Worm (Caenorhabditis elegans) whole organism, mixed stage, embryonic: Measurements from ENCODE around the gene F19B6.3.

Experiments used
- M03D4.4 ChIP-seq: sonication (generic microtip); optimal IDR thresholded peaks from 2 replicates; lab custom pipeline; 2017; ENCODE audit warnings: mild to moderate bottlenecking, missing genetic modification characterization, missing compliant biosample characterization
- bed-3 ChIP-seq: fragments of 200-800 bp; sonication (Bioruptor generic); optimal IDR thresholded peaks from 3 replicates; lab custom pipeline; 2018; ENCODE audit warnings: mild to moderate bottlenecking, missing genetic modification characterization, moderate library complexity, missing compliant biosample characterization
- ceh-43 ChIP-seq: fragments of 200-800 bp; sonication (Bioruptor generic); optimal IDR thresholded peaks from 2 replicates; lab custom pipeline; 2018; ENCODE audit warnings: mild to moderate bottlenecking, missing genetic modification characterization, moderate library complexity, missing compliant biosample characterization
- ceh-83 ChIP-seq: fragments of 200-800 bp; sonication (Bioruptor generic); optimal IDR thresholded peaks from 2 replicates; lab custom pipeline; 2018; ENCODE audit warnings: mild to moderate bottlenecking, missing genetic modification characterization, missing compliant biosample characterization
- ces-1 ChIP-seq: fragments of 150-350 bp; optimal IDR thresholded peaks from 2 replicates; lab custom pipeline; 2014; ENCODE audit warnings: missing biosample characterization, missing genetic modification reagents, missing genetic modification characterization
- cnd-1 ChIP-seq: fragments of 200-800 bp; sonication (Bioruptor generic); optimal IDR thresholded peaks from 2 replicates; lab custom pipeline; 2018; ENCODE audit warnings: mild to moderate bottlenecking, missing genetic modification characterization, missing compliant biosample characterization
- drap-1 ChIP-seq: fragments of 200-800 bp; sonication (Bioruptor generic); optimal IDR thresholded peaks from 3 replicates; lab custom pipeline; 2018; ENCODE audit warnings: mild to moderate bottlenecking, missing genetic modification characterization, missing compliant biosample characterization
- elt-3 ChIP-seq: fragments of 150-350 bp; optimal IDR thresholded peaks from 2 replicates; lab custom pipeline; 2014; ENCODE audit warnings: missing biosample characterization, missing genetic modification characterization
- ham-2 ChIP-seq: fragments of 200-800 bp; sonication (Bioruptor generic); optimal IDR thresholded peaks from 2 replicates; lab custom pipeline; 2018; ENCODE audit warnings: mild to moderate bottlenecking, missing genetic modification characterization, missing compliant biosample characterization
- hlh-1 ChIP-seq: fragments of 150-350 bp; optimal IDR thresholded peaks from 2 replicates; lab custom pipeline; 2014; ENCODE audit warnings: missing biosample characterization, missing genetic modification reagents, missing genetic modification characterization
- lin-32 ChIP-seq: fragments of 200-800 bp; sonication (Bioruptor generic); optimal IDR thresholded peaks from 2 replicates; lab custom pipeline; 2018; ENCODE audit warnings: mild to moderate bottlenecking, missing genetic modification characterization, missing compliant biosample characterization
- lsy-2 ChIP-seq: fragments of 150-350 bp; optimal IDR thresholded peaks from 2 replicates; lab custom pipeline; 2014; ENCODE audit warnings: missing biosample characterization, missing genetic modification characterization
- mab-5 ChIP-seq: fragments of 150-350 bp; optimal IDR thresholded peaks from 2 replicates; lab custom pipeline; 2014; ENCODE audit warnings: missing biosample characterization, missing genetic modification characterization
- mep-1 ChIP-seq: fragments of 150-350 bp; optimal IDR thresholded peaks from 2 replicates; lab custom pipeline; 2017; ENCODE audit warnings: missing biosample characterization, missing genetic modification reagents, missing genetic modification characterization, inconsistent platforms
- mls-2 ChIP-seq: sonication (generic microtip); optimal IDR thresholded peaks from 2 replicates; lab custom pipeline; 2016; ENCODE audit warnings: mild to moderate bottlenecking, missing genetic modification characterization, moderate library complexity, missing compliant biosample characterization
- nhr-2 ChIP-seq: fragments of 150-350 bp; optimal IDR thresholded peaks from 2 replicates; lab custom pipeline; 2014; ENCODE audit warnings: missing biosample characterization, missing genetic modification characterization
- nhr-237 ChIP-seq: fragments of 150-350 bp; optimal IDR thresholded peaks from 2 replicates; lab custom pipeline; 2014; ENCODE audit warnings: missing biosample characterization, missing genetic modification characterization
- nhr-28 ChIP-seq: fragments of 150-350 bp; optimal IDR thresholded peaks from 2 replicates; lab custom pipeline; 2014; ENCODE audit warnings: missing biosample characterization, missing genetic modification characterization
- nhr-76 ChIP-seq: sonication (generic microtip); optimal IDR thresholded peaks from 2 replicates; lab custom pipeline; 2017; ENCODE audit warnings: missing biosample characterization, missing genetic modification characterization
- pha-4 ChIP-seq: fragments of 150-350 bp; optimal IDR thresholded peaks from 2 replicates; lab custom pipeline; 2018; ENCODE audit warnings: missing biosample characterization, missing genetic modification reagents, missing genetic modification characterization
- sem-2 ChIP-seq: fragments of 200-800 bp; sonication (Bioruptor generic); optimal IDR thresholded peaks from 2 replicates; lab custom pipeline; 2018; ENCODE audit warnings: mild to moderate bottlenecking, missing genetic modification characterization, missing compliant biosample characterization
- snpc-4 ChIP-seq: fragments of 150-350 bp; optimal IDR thresholded peaks from 2 replicates; lab custom pipeline; 2014; ENCODE audit warnings: missing biosample characterization, missing genetic modification characterization
- tbx-8 ChIP-seq: fragments of 200-800 bp; sonication (Bioruptor generic); optimal IDR thresholded peaks from 2 replicates; lab custom pipeline; 2018; ENCODE audit warnings: mild to moderate bottlenecking, missing genetic modification characterization, moderate library complexity, missing compliant biosample characterization
- unc-120 ChIP-seq: sonication (generic microtip); optimal IDR thresholded peaks from 2 replicates; lab custom pipeline; 2017; ENCODE audit warnings: missing genetic modification characterization, missing compliant biosample characterization; ENCODE audit not compliant: poor library complexity, severe bottlenecking
- unc-39 ChIP-seq: fragments of 150-350 bp; optimal IDR thresholded peaks from 2 replicates; lab custom pipeline; 2014; ENCODE audit warnings: missing biosample characterization, missing genetic modification characterization
- unc-62 ChIP-seq: fragments of 150-350 bp; optimal IDR thresholded peaks from 2 replicates; lab custom pipeline; 2014; ENCODE audit warnings: missing biosample characterization, missing genetic modification reagents, missing genetic modification characterization
- ztf-11 ChIP-seq: fragments of 150-350 bp; optimal IDR thresholded peaks from 2 replicates; lab custom pipeline; 2014; ENCODE audit warnings: missing biosample characterization, missing genetic modification characterization

F19B6.3 gene

ce11 chrIV:12304750-12305149 is 22.3 kb upstream of the F19B6.3 start:
- TF ChIP-seq lin-32 (GFP tag; lab: Kevin White, UChicago): no peak
- no peak for TF ChIP-seq mls-2 (tag; lab: Kevin White, UChicago)
- TF ChIP-seq tbx-8 (GFP tag; lab: Kevin White, UChicago): no peak
- no peak for TF ChIP-seq mab-5 (tag; lab: Kevin White, UChicago)
- TF ChIP-seq, all 35 proteins: peak for 0

ce11 chrIV:12305956-12306355 is 21.1 kb upstream of the F19B6.3 start:
- no peak for TF ChIP-seq ceh-83 (GFP tag; lab: Kevin White, UChicago)
- no peak for TF ChIP-seq nhr-2
- no peak for TF ChIP-seq sem-2 (GFP tag; lab: Kevin White, UChicago)
- no peak for TF ChIP-seq elt-3
- no peak for TF ChIP-seq ces-1 (GFP tag; lab: Kevin White, UChicago)

ce11 chrIV:12307720-12308119 is 19.3 kb upstream of the F19B6.3 start, which contains the start of gene oac-57:
Gene oac-57, minus strand, starts transcription at chrIV:12307820.
- TF ChIP-seq lin-32 (GFP tag; lab: Kevin White, UChicago) (no peak), mls-2 (tag; lab: Kevin White, UChicago) (no peak), unc-62 (GFP tag; lab: Kevin White, UChicago) (no peak), ztf-11 (tag; lab: Kevin White, UChicago) (no peak), elt-3 (no peak), M03D4.4 (tag; lab: Kevin White, UChicago) (no peak), lsy-2 (tag; lab: Kevin White, UChicago) (no peak), mep-1 (no peak), drap-1 (GFP tag; lab: Kevin White, UChicago) (no peak), nhr-76 (tag; lab: Kevin White, UChicago) (no peak), pha-4 (tag; lab: Kevin White, UChicago) (no peak)
- TF ChIP-seq, all 35 proteins: peak for 0

ce11 chrIV:12311597-12311996 is 15.4 kb upstream of the F19B6.3 start, which contains the start of gene oac-58:
Gene oac-58, minus strand, starts transcription at chrIV:12311697.
- no peak for TF ChIP-seq hlh-1
- TF ChIP-seq unc-62 (GFP tag; lab: Kevin White, UChicago): no peak
- TF ChIP-seq ces-1 (GFP tag; lab: Kevin White, UChicago): no peak
- no peak for TF ChIP-seq nhr-28 (tag; lab: Kevin White, UChicago)
- TF ChIP-seq pha-4 (tag; lab: Kevin White, UChicago): no peak
- TF ChIP-seq unc-39: no peak

ce11 chrIV:12330840-12331359 is 3.9 kb downstream of the F19B6.3 start, which contains the start of gene ufd-1:
Gene ufd-1, minus strand, starts transcription at chrIV:12330890.
- TF ChIP-seq mep-1 (peak; percentile 8), ceh-83 (GFP tag; lab: Kevin White, UChicago) (no peak)

- TF ChIP-seq ces-1 (GFP tag; lab: Kevin White, UChicago) (no peak), nhr-237 (tag; lab: Kevin White, UChicago) (no peak), bed-3 (GFP tag; lab: Kevin White, UChicago) (no peak), mep-1 (no peak), pha-4 (tag; lab: Kevin White, UChicago) (no peak), ham-2 (no peak), ceh-43 (GFP tag; lab: Kevin White, UChicago) (no peak), mls-2 (tag; lab: Kevin White, UChicago) (no peak), mab-5 (tag; lab: Kevin White, UChicago) (no peak), drap-1 (GFP tag; lab: Kevin White, UChicago) (no peak), unc-120 (tag; lab: Kevin White, UChicago) (no peak), lin-32 (GFP tag; lab: Kevin White, UChicago) (no peak), cnd-1 (tag; lab: Kevin White, UChicago) (no peak), lsy-2 (tag; lab: Kevin White, UChicago) (no peak), snpc-4 (no peak), hlh-1 (no peak), unc-62 (GFP tag; lab: Kevin White, UChicago) (no peak), nhr-76 (tag; lab: Kevin White, UChicago) (no peak), ceh-83 (GFP tag; lab: Kevin White, UChicago) (no peak)
Observed at ce11 chrIV:12334142-12334541, 7.1 kb downstream of the F19B6.3 start.
